Worm (Caenorhabditis elegans): ENCODE results near the gene Y44A6D.1.

Y44A6D.1 gene

DNA sequence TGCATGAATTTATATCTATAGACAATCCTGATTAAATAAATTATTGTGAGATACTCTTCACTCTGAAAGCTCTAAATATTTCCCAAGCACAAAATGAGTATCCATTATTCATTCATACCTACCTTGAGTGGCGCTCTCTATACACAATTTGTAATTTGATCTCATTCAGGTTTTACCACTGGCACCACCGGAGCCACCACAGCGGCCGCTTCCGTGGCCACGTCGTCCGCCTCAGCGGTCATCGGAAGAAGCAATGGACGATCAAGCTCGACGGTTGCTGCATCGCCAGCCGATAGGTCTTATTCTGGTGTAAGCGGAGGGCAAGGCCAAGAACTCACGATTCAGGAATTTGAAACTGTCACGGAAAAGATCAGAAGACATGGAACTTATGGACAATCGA, 32.6 kb downstream of the Y44A6D.1 start:
- TF ChIP-seq ztf-29 (GFP tag; IDR thresholded peaks at IDR 0.05): no peak

DNA sequence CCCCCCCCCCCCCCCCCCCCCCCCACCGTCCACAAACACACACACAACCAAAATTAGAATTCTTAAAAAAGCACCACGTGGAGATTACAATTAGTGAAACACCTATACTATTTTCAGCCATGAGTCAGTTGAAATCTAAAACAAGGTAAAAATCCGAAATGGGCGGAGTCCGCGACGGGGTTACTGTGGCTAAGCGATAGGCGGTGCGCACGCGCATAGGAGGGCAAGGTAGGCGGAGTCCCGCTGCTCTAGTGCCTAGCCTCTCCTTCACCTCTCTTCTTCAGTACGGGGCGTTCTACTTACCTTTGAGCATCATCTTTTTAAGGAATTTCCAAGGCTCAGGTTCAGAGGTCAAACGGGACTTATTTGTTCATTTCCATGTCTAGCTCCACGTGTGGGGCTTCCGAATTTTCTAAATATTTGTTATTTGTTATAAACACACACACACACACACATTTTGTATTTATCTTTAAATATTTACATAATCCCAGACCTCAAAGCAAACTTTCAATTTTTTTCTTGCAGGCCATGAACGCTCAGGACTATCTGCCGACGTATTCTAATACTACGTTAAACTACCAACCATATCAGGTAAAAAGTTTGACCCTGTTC, 33.3 kb downstream of the Y44A6D.1 start:
- TF ChIP-seq ztf-23 (GFP tag; IDR thresholded peaks at IDR 0.05) (no peak), ztf-29 (GFP tag; IDR thresholded peaks at IDR 0.05) (no peak), flt-1 (GFP tag; IDR thresholded peaks at IDR 0.05) (no peak), ref-1 (GFP tag; conservative IDR thresholded peaks at IDR 0.05) (no peak), med-1 (GFP tag; optimal IDR thresholded peaks at IDR 0.05; ENCODE audit: insufficient read depth) (no peak), T22C8.4 (GFP tag; IDR thresholded peaks at IDR 0.05) (no peak), cog-1 (tag; optimal IDR thresholded peaks at IDR 0.05) (no peak), tab-1 (GFP tag; IDR thresholded peaks at IDR 0.05) (no peak), klf-2 (GFP tag; conservative IDR thresholded peaks at IDR 0.05) (no peak)

DNA sequence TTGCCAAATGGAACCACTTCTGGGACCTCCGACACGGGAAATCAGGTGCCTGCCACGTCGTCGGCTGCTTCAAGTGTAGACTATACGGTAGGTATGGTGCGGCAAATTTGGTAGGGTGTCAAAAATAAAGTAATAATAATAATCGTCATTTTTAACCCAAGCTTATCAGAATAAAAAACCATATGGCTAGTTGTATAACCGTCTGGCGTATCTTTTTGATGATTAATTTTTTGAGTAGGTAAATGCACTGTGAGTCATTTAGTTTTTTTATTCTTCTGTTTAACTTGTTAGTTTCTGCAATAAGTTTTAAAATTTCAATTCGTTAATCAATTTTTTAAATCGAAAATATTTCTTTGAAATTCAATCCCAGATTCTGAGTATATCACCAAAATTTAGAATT, 34.3 kb downstream of the Y44A6D.1 start:
- no peak for TF ChIP-seq flt-1 (GFP tag; IDR thresholded peaks at IDR 0.05)
- TF ChIP-seq klf-2 (GFP tag; conservative IDR thresholded peaks at IDR 0.05): no peak
- no peak for TF ChIP-seq ztf-29 (GFP tag; IDR thresholded peaks at IDR 0.05)
- no peak for TF ChIP-seq tab-1 (GFP tag; IDR thresholded peaks at IDR 0.05)
- no peak for TF ChIP-seq cog-1 (tag; optimal IDR thresholded peaks at IDR 0.05)

DNA sequence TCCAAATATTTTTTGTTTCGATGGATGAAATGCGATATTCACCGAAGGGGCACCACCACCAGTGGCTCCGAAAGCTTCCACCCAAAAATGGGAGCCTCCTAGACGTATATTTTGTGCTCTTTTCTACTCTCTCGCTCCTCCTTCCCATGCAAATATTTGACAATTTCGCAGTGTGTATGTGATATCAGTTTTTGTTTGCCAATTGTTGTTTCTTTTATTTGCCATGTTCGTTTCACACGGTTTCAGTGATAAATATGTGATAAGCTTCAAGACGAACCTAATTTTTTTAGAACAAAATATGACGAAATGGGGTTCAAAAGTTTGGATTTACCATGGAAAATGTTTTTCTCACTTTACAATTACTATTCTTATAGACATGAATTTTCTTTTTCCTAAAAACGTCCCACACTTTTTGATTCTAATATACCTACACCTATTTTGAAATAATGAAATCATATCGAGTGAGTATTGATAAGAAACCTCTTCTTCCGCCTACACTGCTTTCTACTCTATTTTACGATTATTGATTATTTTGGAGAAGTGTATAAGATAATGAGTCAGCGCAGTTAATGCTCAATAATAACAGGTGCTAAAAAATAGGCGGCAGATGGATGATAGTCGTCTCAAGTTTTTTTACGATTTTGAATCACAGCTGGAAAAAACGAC, 35.9 kb downstream of the Y44A6D.1 start:
- TF ChIP-seq T22C8.4 (GFP tag; IDR thresholded peaks at IDR 0.05) (no peak), cog-1 (tag; optimal IDR thresholded peaks at IDR 0.05) (no peak), ztf-29 (GFP tag; IDR thresholded peaks at IDR 0.05) (no peak), klf-2 (GFP tag; conservative IDR thresholded peaks at IDR 0.05) (no peak), flt-1 (GFP tag; IDR thresholded peaks at IDR 0.05) (no peak), tab-1 (GFP tag; IDR thresholded peaks at IDR 0.05) (no peak), med-1 (GFP tag; optimal IDR thresholded peaks at IDR 0.05; ENCODE audit: insufficient read depth) (no peak), ztf-23 (GFP tag; IDR thresholded peaks at IDR 0.05) (no peak), ref-1 (GFP tag; conservative IDR thresholded peaks at IDR 0.05) (no peak)

DNA sequence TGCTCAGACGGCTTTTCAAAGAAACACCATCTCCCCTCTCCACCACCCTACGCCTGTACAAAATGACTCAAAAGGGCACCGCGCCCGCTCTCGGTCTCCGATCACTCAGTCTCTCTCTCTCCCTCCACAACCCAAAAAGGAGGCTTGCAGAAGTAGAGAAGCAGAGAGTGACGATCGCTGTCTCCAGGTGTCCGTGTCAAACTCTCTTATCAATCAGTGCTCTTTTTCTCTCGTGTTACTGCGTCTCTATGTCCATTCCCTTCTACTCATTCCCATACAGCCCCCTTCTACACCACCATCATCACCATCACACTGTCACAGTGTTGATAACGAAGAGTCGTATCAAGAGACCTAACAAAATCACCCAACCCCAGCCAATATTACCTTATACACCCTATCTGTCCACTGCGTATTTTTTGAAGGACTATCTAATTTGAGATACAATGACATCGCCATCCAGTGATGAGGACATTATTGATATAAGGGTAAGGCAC, 37.2 kb downstream of the Y44A6D.1 start, which contains the start of gene pha-4:
Gene pha-4, plus strand, starts transcription at position 444 of the 494 bp plus-strand sequence.
- TF ChIP-seq ztf-29 (GFP tag; IDR thresholded peaks at IDR 0.05) (0 out of 2 replicates have a peak, but pooled peaks have one; percentile 39), ztf-23 (GFP tag; IDR thresholded peaks at IDR 0.05) (no peak)

DNA sequence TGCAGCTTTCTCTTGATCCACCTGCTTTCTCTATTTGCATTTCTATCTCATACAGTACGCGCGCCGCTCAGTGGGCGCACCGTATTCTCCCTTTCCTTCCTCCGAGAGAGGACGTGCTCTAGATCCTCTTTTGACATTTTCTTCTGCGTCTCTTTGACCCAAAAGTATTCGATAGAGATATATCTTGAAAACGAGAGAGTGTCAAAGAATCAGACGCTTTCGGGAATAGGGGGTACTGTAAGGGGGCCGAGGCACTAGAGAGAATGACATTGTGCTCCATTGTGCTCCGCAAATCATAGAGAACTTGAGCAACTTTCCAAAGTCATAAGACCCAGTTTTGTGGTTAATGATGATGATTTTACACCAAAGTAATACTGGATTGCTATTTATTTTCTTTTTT, 40.7 kb downstream of the Y44A6D.1 start:
- no peak for TF ChIP-seq ref-1 (GFP tag; conservative IDR thresholded peaks at IDR 0.05)
- TF ChIP-seq ztf-23 (GFP tag; IDR thresholded peaks at IDR 0.05): no peak
- no peak for TF ChIP-seq flt-1 (GFP tag; IDR thresholded peaks at IDR 0.05)
- no peak for TF ChIP-seq ztf-29 (GFP tag; IDR thresholded peaks at IDR 0.05)

DNA sequence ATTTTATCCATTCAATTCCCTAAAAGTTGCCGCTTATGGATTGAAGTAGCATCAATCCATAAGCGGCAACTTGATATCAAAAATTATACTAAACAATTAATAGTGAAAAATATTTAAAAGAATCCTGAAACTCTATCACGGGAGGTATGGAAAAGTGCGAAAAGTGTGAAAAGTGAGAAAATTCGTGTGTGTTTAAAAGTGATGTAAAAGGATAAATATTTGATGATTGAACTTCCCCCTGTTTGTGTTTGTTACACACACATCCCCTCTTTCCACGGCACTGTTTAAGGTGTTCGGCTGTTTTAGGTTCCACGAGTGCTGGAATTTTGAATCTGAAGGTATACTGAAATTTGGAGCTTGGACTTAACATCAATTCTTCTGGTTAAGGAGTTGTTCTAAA, 41.9 kb downstream of the Y44A6D.1 start:
- TF ChIP-seq ztf-23 (GFP tag; IDR thresholded peaks at IDR 0.05) (no peak), flt-1 (GFP tag; IDR thresholded peaks at IDR 0.05) (no peak), ref-1 (GFP tag; conservative IDR thresholded peaks at IDR 0.05) (no peak), klf-2 (GFP tag; conservative IDR thresholded peaks at IDR 0.05) (no peak), tab-1 (GFP tag; IDR thresholded peaks at IDR 0.05) (no peak), cog-1 (tag; optimal IDR thresholded peaks at IDR 0.05) (no peak)

DNA sequence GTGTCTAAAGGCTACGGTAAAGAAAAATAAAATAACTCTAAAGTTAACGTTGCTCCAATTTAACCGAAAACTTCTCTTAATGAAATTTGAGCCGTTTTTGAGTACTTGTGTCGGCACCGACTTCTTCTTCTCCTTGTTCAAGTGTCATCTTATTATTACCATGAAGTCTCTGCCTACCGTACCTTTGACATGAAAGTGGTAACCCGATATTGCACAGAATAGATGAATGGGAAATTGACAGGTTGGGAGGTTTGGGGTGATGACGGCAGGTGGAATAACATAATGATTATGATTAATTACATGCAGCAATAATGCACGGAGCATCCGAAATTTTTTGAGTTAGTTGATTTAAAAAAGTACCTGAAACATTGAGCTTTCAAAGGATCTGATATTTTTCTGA, 43.0 kb downstream of the Y44A6D.1 start:
- TF ChIP-seq klf-2 (GFP tag; conservative IDR thresholded peaks at IDR 0.05): no peak
- no peak for TF ChIP-seq cog-1 (tag; optimal IDR thresholded peaks at IDR 0.05)
- TF ChIP-seq tab-1 (GFP tag; IDR thresholded peaks at IDR 0.05): no peak
- TF ChIP-seq flt-1 (GFP tag; IDR thresholded peaks at IDR 0.05): no peak
- no peak for TF ChIP-seq ztf-29 (GFP tag; IDR thresholded peaks at IDR 0.05)
- TF ChIP-seq T22C8.4 (GFP tag; IDR thresholded peaks at IDR 0.05): no peak
- TF ChIP-seq ztf-23 (GFP tag; IDR thresholded peaks at IDR 0.05): no peak
- TF ChIP-seq med-1 (GFP tag; optimal IDR thresholded peaks at IDR 0.05; ENCODE audit: insufficient read depth): no peak
- no peak for TF ChIP-seq ref-1 (GFP tag; conservative IDR thresholded peaks at IDR 0.05)

DNA sequence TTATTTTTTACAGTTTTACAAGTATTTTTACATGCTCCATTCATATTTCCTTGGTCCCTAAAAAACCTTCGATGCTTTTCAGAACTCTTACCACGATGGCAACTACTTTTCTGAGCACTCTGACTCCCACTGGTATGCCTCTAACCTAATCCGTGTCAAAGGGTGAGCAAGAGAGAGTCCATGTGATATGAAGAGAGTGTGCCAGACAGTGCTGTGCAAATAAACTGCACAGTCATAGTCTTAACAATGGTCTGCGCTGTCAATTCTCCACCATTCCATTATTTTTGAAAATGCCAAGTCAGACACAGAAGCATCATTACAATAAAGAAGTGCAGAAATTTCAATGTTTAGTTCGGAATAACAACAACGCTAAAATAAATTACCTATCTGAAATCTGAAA, 44.6 kb downstream of the Y44A6D.1 start:
- no peak for TF ChIP-seq ztf-29 (GFP tag; IDR thresholded peaks at IDR 0.05)

DNA sequence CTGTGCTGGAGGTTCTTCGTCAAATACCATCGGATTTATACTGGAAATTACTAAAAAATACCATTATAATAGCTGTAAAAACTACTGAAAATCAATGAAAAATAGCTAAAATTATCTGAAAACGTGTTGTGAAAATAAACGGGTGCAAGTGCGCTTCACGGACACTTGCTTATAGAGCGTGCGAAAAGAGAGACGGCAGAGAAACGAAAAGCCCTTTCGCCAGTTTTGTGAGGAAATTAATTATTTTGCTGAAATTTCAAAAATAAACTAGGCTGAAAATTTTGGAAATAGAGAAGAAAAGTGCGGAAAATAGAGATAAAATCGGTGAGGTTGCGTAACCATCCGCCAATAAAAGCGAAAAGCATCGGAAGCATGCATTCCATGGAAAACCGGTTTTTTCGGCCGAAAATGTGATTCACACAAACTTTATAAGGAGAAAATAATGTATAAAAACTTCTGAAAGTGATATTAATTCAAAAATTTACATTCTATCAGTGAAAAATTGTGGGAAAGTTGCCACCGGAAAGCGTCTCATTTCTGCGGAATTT, 45.5 kb downstream of the Y44A6D.1 start, which contains the start of gene dnj-25:
Gene dnj-25, minus strand, starts transcription at position 57 of the 548 bp plus-strand sequence.
- TF ChIP-seq med-1 (GFP tag; optimal IDR thresholded peaks at IDR 0.05; ENCODE audit: insufficient read depth) (no peak), tab-1 (GFP tag; IDR thresholded peaks at IDR 0.05) (no peak), T22C8.4 (GFP tag; IDR thresholded peaks at IDR 0.05) (no peak), ztf-23 (GFP tag; IDR thresholded peaks at IDR 0.05) (no peak), ztf-29 (GFP tag; IDR thresholded peaks at IDR 0.05) (no peak), ref-1 (GFP tag; conservative IDR thresholded peaks at IDR 0.05) (no peak), klf-2 (GFP tag; conservative IDR thresholded peaks at IDR 0.05) (no peak), flt-1 (GFP tag; IDR thresholded peaks at IDR 0.05) (no peak), cog-1 (tag; optimal IDR thresholded peaks at IDR 0.05) (no peak)

Measured in whole organism, midembryonic.